Worm (Caenorhabditis elegans) whole organism, L3 larva: ENCODE measurements around the gene F16G10.6.
A peak's percentile ranks its signal among the peaks of the same experiment; 100 is the strongest.

Experiments used
- R02D3.7 ChIP-seq: fragments of 150-350 bp; optimal IDR thresholded peaks from 2 replicates; lab custom pipeline; 2014; ENCODE audit warnings: missing biosample characterization, missing genetic modification characterization
- ZK546.5 ChIP-seq: sonication (generic microtip); optimal IDR thresholded peaks from 2 replicates; lab custom pipeline; 2017; ENCODE audit warnings: missing biosample characterization, missing genetic modification characterization
- ama-1 ChIP-seq: fragments of 150-350 bp; optimal IDR thresholded peaks from 2 replicates; lab custom pipeline; 2018
- ceh-16 ChIP-seq: sonication (generic microtip); optimal IDR thresholded peaks from 2 replicates; lab custom pipeline; 2017; ENCODE audit warnings: missing biosample characterization, missing genetic modification characterization
- ceh-82 ChIP-seq: fragments of 150-350 bp; optimal IDR thresholded peaks from 2 replicates; lab custom pipeline; 2014; ENCODE audit warnings: missing biosample characterization, missing genetic modification characterization
- ceh-9 ChIP-seq: sonication (generic microtip); optimal IDR thresholded peaks from 2 replicates; lab custom pipeline; 2018; ENCODE audit warnings: missing biosample characterization, missing genetic modification characterization
- daf-12 ChIP-seq: fragments of 150-350 bp; optimal IDR thresholded peaks from 2 replicates; lab custom pipeline; 2014; ENCODE audit warnings: missing biosample characterization, missing genetic modification reagents, missing genetic modification characterization
- egl-27 ChIP-seq: sonication (generic microtip); optimal IDR thresholded peaks from 4 replicates; lab custom pipeline; 2017; ENCODE audit warnings: missing biosample characterization, missing genetic modification reagents, missing genetic modification characterization
- egl-5 ChIP-seq: fragments of 150-350 bp; optimal IDR thresholded peaks from 2 replicates; lab custom pipeline; 2017; ENCODE audit warnings: missing biosample characterization, missing genetic modification reagents, missing genetic modification characterization, inconsistent platforms
- elt-1 ChIP-seq: fragments of 150-350 bp; optimal IDR thresholded peaks from 2 replicates; lab custom pipeline; 2014; ENCODE audit warnings: missing biosample characterization, missing genetic modification characterization
- elt-2 ChIP-seq: sonication (generic microtip); optimal IDR thresholded peaks from 2 replicates; lab custom pipeline; 2016; ENCODE audit warnings: missing genetic modification reagents, mild to moderate bottlenecking, missing genetic modification characterization, missing compliant biosample characterization
- elt-3 ChIP-seq, 3 experiments: fragments of 150-350 bp in 1 of 3; sonication (generic microtip) in 2 of 3; optimal IDR thresholded peaks; 2 replicates in 2 of 3; 4 replicates in 1 of 3; lab custom pipeline; 2014 to 2017; ENCODE audit warnings: missing biosample characterization in 3 of 3, missing genetic modification characterization in 3 of 3
- eor-1 ChIP-seq, 2 experiments: fragments of 150-350 bp; optimal IDR thresholded peaks; 2 replicates each; lab custom pipeline; 2014 to 2018; ENCODE audit warnings: missing biosample characterization in 2 of 2, missing genetic modification characterization in 2 of 2
- fkh-10 ChIP-seq: sonication (generic microtip); optimal IDR thresholded peaks from 2 replicates; lab custom pipeline; 2017; ENCODE audit warnings: missing biosample characterization, missing genetic modification reagents, missing genetic modification characterization
- hmg-11 ChIP-seq: sonication (generic microtip); optimal IDR thresholded peaks from 2 replicates; lab custom pipeline; 2016; ENCODE audit warnings: missing genetic modification characterization, missing compliant biosample characterization
- jun-1 ChIP-seq: fragments of 150-350 bp; optimal IDR thresholded peaks from 2 replicates; lab custom pipeline; 2014; ENCODE audit warnings: missing biosample characterization, missing genetic modification reagents, missing genetic modification characterization
- lin-15B ChIP-seq: fragments of 150-350 bp; optimal IDR thresholded peaks from 2 replicates; lab custom pipeline; 2014; ENCODE audit warnings: missing biosample characterization, missing genetic modification characterization
- lin-39 ChIP-seq: fragments of 150-350 bp; optimal IDR thresholded peaks from 2 replicates; lab custom pipeline; 2018; ENCODE audit warnings: missing biosample characterization, missing genetic modification reagents, missing genetic modification characterization
- lsy-12 ChIP-seq: sonication (generic microtip); optimal IDR thresholded peaks from 2 replicates; lab custom pipeline; 2016; ENCODE audit warnings: mild to moderate bottlenecking, missing genetic modification characterization, missing compliant biosample characterization
- mdl-1 ChIP-seq: fragments of 150-350 bp; optimal IDR thresholded peaks from 2 replicates; lab custom pipeline; 2014; ENCODE audit warnings: missing biosample characterization, missing genetic modification characterization
- mml-1 ChIP-seq: fragments of 150-350 bp; sonication (generic microtip); optimal IDR thresholded peaks from 3 replicates; lab custom pipeline; 2014; ENCODE audit warnings: missing biosample characterization, missing genetic modification characterization
- nfya-1 ChIP-seq: sonication (generic microtip); optimal IDR thresholded peaks from 2 replicates; lab custom pipeline; 2017; ENCODE audit warnings: missing genetic modification characterization, mild to moderate bottlenecking, missing compliant biosample characterization, antibody characterized with exemption, moderate library complexity; ENCODE audit not compliant: insufficient read depth
- nhr-11 ChIP-seq: fragments of 150-350 bp; optimal IDR thresholded peaks from 2 replicates; lab custom pipeline; 2014; ENCODE audit warnings: missing biosample characterization, missing genetic modification characterization
- nhr-23 ChIP-seq: fragments of 150-350 bp; optimal IDR thresholded peaks from 2 replicates; lab custom pipeline; 2014; ENCODE audit warnings: missing biosample characterization, missing genetic modification reagents, missing genetic modification characterization
- nhr-25 ChIP-seq: sonication (generic microtip); optimal IDR thresholded peaks from 2 replicates; lab custom pipeline; 2017; ENCODE audit warnings: missing biosample characterization, missing genetic modification characterization
- nhr-28 ChIP-seq: fragments of 150-350 bp; optimal IDR thresholded peaks from 2 replicates; lab custom pipeline; 2014; ENCODE audit warnings: missing biosample characterization, missing genetic modification characterization
- nhr-43 ChIP-seq: sonication (generic microtip); optimal IDR thresholded peaks from 2 replicates; lab custom pipeline; 2016; ENCODE audit warnings: mild to moderate bottlenecking, missing genetic modification characterization, missing compliant biosample characterization; ENCODE audit not compliant: poor library complexity, severe bottlenecking
- nhr-67 ChIP-seq: fragments of 150-350 bp; optimal IDR thresholded peaks from 2 replicates; lab custom pipeline; 2014; ENCODE audit warnings: missing biosample characterization, missing genetic modification characterization
- nhr-76 ChIP-seq: fragments of 150-350 bp; sonication (generic microtip); optimal IDR thresholded peaks from 5 replicates; lab custom pipeline; 2014; ENCODE audit warnings: missing biosample characterization, missing genetic modification characterization
- nhr-77 ChIP-seq: fragments of 150-350 bp; optimal IDR thresholded peaks from 2 replicates; lab custom pipeline; 2014; ENCODE audit warnings: missing biosample characterization, missing genetic modification characterization
- pha-4 ChIP-seq: fragments of 150-350 bp; optimal IDR thresholded peaks from 2 replicates; lab custom pipeline; 2014; ENCODE audit warnings: missing biosample characterization, missing genetic modification reagents, missing genetic modification characterization
- pqm-1 ChIP-seq: fragments of 150-350 bp; optimal IDR thresholded peaks from 2 replicates; lab custom pipeline; 2017; ENCODE audit warnings: missing biosample characterization, missing genetic modification characterization, inconsistent platforms
- sea-2 ChIP-seq: fragments of 150-350 bp; sonication (generic microtip); optimal IDR thresholded peaks from 4 replicates; lab custom pipeline; 2014; ENCODE audit warnings: missing biosample characterization, missing genetic modification reagents, missing genetic modification characterization
- skn-1 ChIP-seq: fragments of 150-350 bp; optimal IDR thresholded peaks from 2 replicates; lab custom pipeline; 2014; ENCODE audit warnings: missing biosample characterization, missing genetic modification characterization
- tbx-2 ChIP-seq: sonication (generic microtip); optimal IDR thresholded peaks from 2 replicates; lab custom pipeline; 2016; ENCODE audit warnings: mild to moderate bottlenecking, missing genetic modification characterization, missing compliant biosample characterization
- unc-39 ChIP-seq: sonication (generic microtip); optimal IDR thresholded peaks from 4 replicates; lab custom pipeline; 2017; ENCODE audit warnings: missing biosample characterization, missing genetic modification characterization
- unc-62 ChIP-seq: fragments of 150-350 bp; sonication (generic microtip); optimal IDR thresholded peaks from 4 replicates; lab custom pipeline; 2014; ENCODE audit warnings: missing biosample characterization, missing genetic modification reagents, missing genetic modification characterization
- ztf-4 ChIP-seq: fragments of 150-350 bp; optimal IDR thresholded peaks from 2 replicates; lab custom pipeline; 2014; ENCODE audit warnings: missing biosample characterization, missing genetic modification characterization

Gene F16G10.6

DNA sequence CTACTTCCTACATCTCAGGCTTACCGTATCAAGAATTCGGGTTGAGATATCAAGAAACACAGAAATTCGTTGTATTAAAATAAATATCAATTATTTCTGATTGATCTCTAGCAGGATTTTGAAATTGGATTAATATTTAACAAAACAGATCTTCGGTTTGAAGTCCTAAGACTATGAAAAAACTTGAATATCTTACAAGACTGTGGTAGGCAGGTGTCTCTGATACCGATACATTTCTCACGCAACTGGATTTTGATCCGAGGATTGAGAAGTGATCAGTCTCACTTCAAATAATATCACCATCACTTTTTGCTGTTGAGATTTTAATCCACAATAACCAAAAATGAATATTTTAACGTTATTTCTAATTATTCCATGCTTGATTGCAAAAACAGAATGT, 31.0 kb downstream of the F16G10.6 start, which contains the start of gene F43C11.4:
Gene F43C11.4, plus strand, starts transcription at position 301 of the 400 bp plus-strand sequence.
- no peak for TF ChIP-seq egl-27 (tag; lab: Kevin White, UChicago)
- no peak for TF ChIP-seq elt-3 (tag; optimal IDR thresholded peaks at IDR 0.05; lab: Kevin White, UChicago)
- TF ChIP-seq nhr-11 (tag; lab: Kevin White, UChicago) = no peak
- no peak for TF ChIP-seq nhr-43 (tag; lab: Kevin White, UChicago)
- no peak for TF ChIP-seq elt-1
- TF ChIP-seq tbx-2 (tag; lab: Kevin White, UChicago) = no peak
- TF ChIP-seq nhr-76 (tag; lab: Kevin White, UChicago) = no peak
- TF ChIP-seq nhr-77 (tag; lab: Kevin White, UChicago) = no peak
- TF ChIP-seq pha-4 (tag; lab: Kevin White, UChicago) = no peak
- TF ChIP-seq ceh-16 (tag; lab: Kevin White, UChicago) = no peak
- no peak for TF ChIP-seq ztf-4 (tag; lab: Kevin White, UChicago)
- no peak for TF ChIP-seq ZK546.5 (tag; lab: Kevin White, UChicago)
- no peak for TF ChIP-seq ceh-82 (tag; lab: Kevin White, UChicago)
- no peak for TF ChIP-seq eor-1 (tag; optimal IDR thresholded peaks at IDR 0.05; lab: Kevin White, UChicago)
- no peak for TF ChIP-seq hmg-11 (tag; lab: Kevin White, UChicago)
- no peak for TF ChIP-seq ama-1 (lab: Kevin White, UChicago)
- no peak for TF ChIP-seq sea-2 (GFP tag; lab: Kevin White, UChicago)
- TF ChIP-seq jun-1 = no peak
- TF ChIP-seq nhr-25 (tag; lab: Kevin White, UChicago) = no peak
- no peak for TF ChIP-seq nhr-28 (tag; lab: Kevin White, UChicago)

DNA sequence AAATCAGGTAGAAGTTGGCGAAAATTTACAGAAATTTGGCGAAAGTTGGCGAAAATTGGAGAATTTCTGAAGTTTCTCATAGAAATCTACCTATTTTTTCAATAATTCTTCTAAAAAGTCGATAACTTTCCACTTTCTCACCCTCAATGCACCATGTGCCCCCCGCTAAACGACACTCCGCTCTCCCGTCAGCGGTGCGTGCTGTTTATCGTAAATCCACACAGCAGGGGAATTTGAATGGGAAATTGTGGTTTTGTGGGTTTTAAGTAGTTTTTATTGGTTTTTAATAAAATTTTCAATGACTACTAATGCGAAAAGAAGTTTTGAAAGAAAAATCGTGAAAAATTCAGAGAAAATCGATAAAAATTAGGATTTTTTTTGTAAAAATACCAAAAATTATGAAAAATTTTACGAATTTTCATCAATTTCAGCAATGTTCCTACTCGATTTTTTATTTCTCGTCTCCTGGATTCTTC, 35.6 kb downstream of the F16G10.6 start, which contains the start of gene F43C11.6:
Gene F43C11.6, plus strand, starts transcription at position 426 of the 476 bp plus-strand sequence.
- TF ChIP-seq nhr-23 (tag; lab: Kevin White, UChicago) (peak; percentile 9), skn-1 (no peak), ceh-9 (tag; lab: Kevin White, UChicago) (no peak), unc-62 (GFP tag; lab: Kevin White, UChicago) (no peak), elt-2 (peak; percentile 21), ceh-16 (tag; lab: Kevin White, UChicago) (no peak), egl-5 (tag; lab: Kevin White, UChicago) (peak; percentile 21), nfya-1 (peak; percentile 51), pha-4 (tag; lab: Kevin White, UChicago) (peak; percentile 59), R02D3.7 (tag; lab: Kevin White, UChicago) (peak; percentile 87), nhr-25 (tag; lab: Kevin White, UChicago) (no peak), elt-3 (tag; optimal IDR thresholded peaks at IDR 0.05; lab: Kevin White, UChicago) (no peak), pqm-1 (tag; lab: Kevin White, UChicago) (no peak), nhr-28 (tag; lab: Kevin White, UChicago) (no peak), daf-12 (no peak), lin-39 (tag; lab: Kevin White, UChicago) (peak; percentile 37), fkh-10 (GFP tag; lab: Kevin White, UChicago) (no peak), elt-1 (no peak), mdl-1 (no peak), hmg-11 (tag; lab: Kevin White, UChicago) (no peak), lin-15B (peak; percentile 63), mml-1 (tag; lab: Kevin White, UChicago) (no peak), unc-39 (tag; lab: Kevin White, UChicago) (no peak), nhr-67 (tag; lab: Kevin White, UChicago) (no peak)

DNA sequence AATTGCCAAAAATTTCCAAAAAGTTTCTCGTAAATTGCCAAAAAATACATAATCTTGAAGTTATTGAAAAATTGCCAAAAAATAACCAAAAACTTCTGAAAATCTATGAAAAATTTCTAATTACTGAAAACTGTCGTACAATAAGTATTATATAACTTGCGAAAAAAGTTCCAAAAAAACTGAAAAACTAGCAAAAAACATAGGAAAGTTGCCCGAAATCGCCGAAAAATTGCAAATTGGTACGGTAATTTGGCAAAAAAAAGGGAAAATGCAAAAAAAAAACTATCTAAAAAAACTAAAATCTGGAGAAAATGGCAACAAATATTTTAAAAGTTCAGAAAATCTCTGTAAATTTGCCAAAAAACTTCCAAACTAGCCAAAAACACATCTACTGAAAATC, 36.1 kb downstream of the F16G10.6 start, which contains the start of gene enri-1:
Gene enri-1, minus strand, starts transcription at position 101 of the 400 bp plus-strand sequence.
- TF ChIP-seq elt-1 = no peak
- TF ChIP-seq nhr-77 (tag; lab: Kevin White, UChicago) = no peak
- no peak for TF ChIP-seq nhr-25 (tag; lab: Kevin White, UChicago)
- no peak for TF ChIP-seq lin-15B
- no peak for TF ChIP-seq nhr-76 (tag; lab: Kevin White, UChicago)
- no peak for TF ChIP-seq jun-1
- no peak for TF ChIP-seq nfya-1
- no peak for TF ChIP-seq mml-1 (tag; lab: Kevin White, UChicago)
- TF ChIP-seq lsy-12 = no peak
- TF ChIP-seq lin-39 (tag; lab: Kevin White, UChicago) = no peak
- no peak for TF ChIP-seq ztf-4 (tag; lab: Kevin White, UChicago)
- no peak for TF ChIP-seq nhr-23 (tag; lab: Kevin White, UChicago)
- TF ChIP-seq ama-1 (lab: Kevin White, UChicago) = no peak
- TF ChIP-seq nhr-67 (tag; lab: Kevin White, UChicago) = no peak
- no peak for TF ChIP-seq fkh-10 (GFP tag; lab: Kevin White, UChicago)
- no peak for TF ChIP-seq mdl-1
